Worm (Caenorhabditis elegans) whole organism, young adult: ENCODE data around the gene efl-1.

Experiments
- F37B4.10 ChIP-seq: fragments of 200-800 bp; sonication (Bioruptor generic); IDR thresholded peaks from 2 replicates; pipeline ENCODE4 v1.3.6; 2022; ENCODE audit warnings: missing genetic modification characterization, missing compliant biosample characterization
- Y53G8AR.9 ChIP-seq: fragments of 200-800 bp; sonication (Bioruptor generic); conservative IDR thresholded peaks from 2 replicates; pipeline ENCODE4 v1.3.6; 2022; ENCODE audit warnings: missing genetic modification reagents, missing genetic modification characterization, missing compliant biosample characterization
- Y56A3A.18 ChIP-seq: fragments of 200-800 bp; sonication (Bioruptor generic); IDR thresholded peaks from 2 replicates; pipeline ENCODE4 v1.3.6; 2022; ENCODE audit warnings: missing genetic modification reagents, missing genetic modification characterization, missing compliant biosample characterization
- Y67H2A.10 ChIP-seq: fragments of 200-800 bp; sonication (Bioruptor generic); conservative IDR thresholded peaks from 2 replicates; pipeline ENCODE4 v1.3.6; 2022; ENCODE audit warnings: missing genetic modification reagents, missing genetic modification characterization, missing compliant biosample characterization
- fkh-3 ChIP-seq: sonication (generic microtip); optimal IDR thresholded peaks from 2 replicates; lab custom pipeline; 2016; ENCODE audit warnings: mild to moderate bottlenecking, missing genetic modification characterization, missing compliant biosample characterization
- pha-4 ChIP-seq: fragments of 150-350 bp; sonication (generic microtip); optimal IDR thresholded peaks from 2 replicates; lab custom pipeline; 2014; ENCODE audit warnings: missing biosample characterization, missing genetic modification reagents, missing genetic modification characterization
- snpc-4 ChIP-seq, 5 experiments: fragments of 150-350 bp in 1 of 5; sonication (generic microtip) in 4 of 5; optimal IDR thresholded peaks; 2 replicates each; lab custom pipeline; 2014 to 2018; ENCODE audit warnings: missing genetic modification characterization in 5 of 5, missing biosample characterization in 3 of 5, antibody characterized with exemption in 2 of 5, mild to moderate bottlenecking in 2 of 5, missing compliant biosample characterization in 2 of 5, missing genotype in 2 of 5, moderate library complexity in 2 of 5, missing genetic modification reagents in 1 of 5
- tbx-9 ChIP-seq: sonication (generic microtip); optimal IDR thresholded peaks from 2 replicates; lab custom pipeline; 2016; ENCODE audit warnings: borderline replicate concordance, missing genetic modification characterization, inconsistent platforms, missing compliant biosample characterization
- ztf-25 ChIP-seq: fragments of 200-800 bp; sonication (Bioruptor generic); IDR thresholded peaks from 2 replicates; pipeline ENCODE4 v1.3.6; 2022; ENCODE audit warnings: missing genetic modification reagents, missing genetic modification characterization, missing compliant biosample characterization
- ztf-28 ChIP-seq: fragments of 200-800 bp; sonication (Bioruptor generic); IDR thresholded peaks from 2 replicates; pipeline ENCODE4 v1.3.6; 2022; ENCODE audit warnings: missing genetic modification reagents, missing genetic modification characterization, missing compliant biosample characterization

DNA sequence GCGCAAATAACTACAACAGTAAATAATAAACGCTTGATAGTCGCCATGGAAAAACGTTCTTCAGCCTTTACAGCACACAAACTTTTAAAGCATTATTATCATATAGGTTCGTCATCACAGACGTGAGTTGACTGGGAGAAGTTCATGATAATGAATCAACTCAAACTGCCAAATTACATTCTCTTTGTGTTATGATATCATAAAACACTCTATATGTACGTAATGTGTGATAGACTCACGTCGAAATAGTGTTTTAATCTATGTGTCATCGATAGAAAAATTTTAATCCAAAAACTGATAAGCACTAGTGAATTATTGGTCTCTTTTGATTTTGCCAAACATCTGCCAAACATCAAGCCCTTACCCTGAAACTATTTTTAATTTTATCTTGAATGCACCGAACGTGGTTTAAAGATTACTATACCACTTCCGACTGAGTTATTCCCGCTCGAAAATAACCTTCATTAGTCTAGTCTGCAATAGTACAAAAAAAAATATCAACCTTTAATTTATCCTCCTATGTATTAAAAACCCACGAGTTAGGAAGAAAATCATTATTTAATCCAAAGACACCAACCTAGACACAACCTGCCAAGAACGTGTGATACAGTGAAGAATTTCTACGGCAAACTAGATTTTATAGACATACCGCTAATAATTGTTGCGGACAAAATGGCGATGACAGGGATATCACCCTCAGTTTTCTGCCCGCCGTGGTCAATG, 44.0 kb upstream of the efl-1 start, which contains the start of the genes clc-12 and clec-240:
- no peak for TF ChIP-seq Y67H2A.10 (GFP tag; lab: Robert Waterston, UW)
- no peak for TF ChIP-seq pha-4 (tag; lab: Kevin White, UChicago)
- no peak for TF ChIP-seq F37B4.10
- no peak for TF ChIP-seq fkh-3 (tag; lab: Kevin White, UChicago)
- no peak for TF ChIP-seq Y53G8AR.9 (GFP tag; lab: Robert Waterston, UW)
- TF ChIP-seq Y56A3A.18 (GFP tag; lab: Robert Waterston, UW), result no peak
- TF ChIP-seq tbx-9 (tag; lab: Kevin White, UChicago), result no peak
- no peak for TF ChIP-seq ztf-25
- TF ChIP-seq snpc-4 (GFP tag; optimal IDR thresholded peaks at IDR 0.05; lab: Kevin White, UChicago), result no peak
- TF ChIP-seq snpc-4 (tag; optimal IDR thresholded peaks at IDR 0.05; lab: Kevin White, UChicago), result no peak
- no peak for TF ChIP-seq ztf-28 (GFP tag; lab: Robert Waterston, UW)
